Fruit fly (Drosophila melanogaster) whole organism, embryonic: Measurements from ENCODE around the gene CG1103.
A peak's percentile ranks its signal among the peaks of the same experiment; 100 is the strongest.

ENCODE experiments used
- Aef1 ChIP-seq: fragments of 200-800 bp; sonication (Bioruptor generic); IDR thresholded peaks from 3 replicates; pipeline ENCODE4 v1.3.6; 2022; ENCODE audit warnings: missing biosample characterization, missing genetic modification characterization
- B-H1 ChIP-seq: fragments of 200-800 bp; sonication (Bioruptor generic); IDR thresholded peaks from 3 replicates; pipeline ENCODE4 v1.3.6; 2022; ENCODE audit warnings: missing biosample characterization, missing genetic modification characterization
- BEAF-32 ChIP-seq: fragments of 200-800 bp; sonication (Bioruptor generic); optimal IDR thresholded peaks from 3 replicates; lab custom pipeline; 2017; ENCODE audit warnings: missing biosample characterization, missing genetic modification characterization, mild to moderate bottlenecking, moderate library complexity, missing genetic modification reagents
- CG11398 ChIP-seq: fragments of 200-800 bp; sonication (Bioruptor generic); optimal IDR thresholded peaks from 2 replicates; lab custom pipeline; 2016; ENCODE audit warnings: missing biosample characterization, missing genetic modification characterization
- CG11696 ChIP-seq: fragments of 200-800 bp; sonication (Bioruptor generic); IDR thresholded peaks from 2 replicates; pipeline ENCODE4 v1.3.6; 2022; ENCODE audit warnings: missing biosample characterization, missing genetic modification characterization
- CG12219 ChIP-seq: fragments of 200-800 bp; sonication (Bioruptor generic); optimal IDR thresholded peaks from 3 replicates; lab custom pipeline; 2018; ENCODE audit warnings: missing biosample characterization, mild to moderate bottlenecking, missing genetic modification characterization
- CG12659 ChIP-seq: fragments of 200-800 bp; sonication (Bioruptor generic); optimal IDR thresholded peaks from 3 replicates; lab custom pipeline; 2017; ENCODE audit warnings: mild to moderate bottlenecking, missing biosample characterization, missing genetic modification reagents, missing genetic modification characterization
- CG14050 ChIP-seq: fragments of 200-800 bp; sonication (Bioruptor generic); IDR thresholded peaks from 3 replicates; pipeline ENCODE4 v1.3.6; 2022; ENCODE audit warnings: missing biosample characterization, missing genetic modification characterization
- CG15601 ChIP-seq: fragments of 200-800 bp; sonication (Bioruptor generic); optimal IDR thresholded peaks from 3 replicates; lab custom pipeline; 2019; ENCODE audit warnings: missing biosample characterization, mild to moderate bottlenecking, missing genetic modification characterization, moderate library complexity
- CG15696 ChIP-seq: fragments of 200-800 bp; sonication (Bioruptor generic); optimal IDR thresholded peaks from 2 replicates; lab custom pipeline; 2019; ENCODE audit warnings: missing biosample characterization, mild to moderate bottlenecking, missing genetic modification characterization, moderate library complexity
- CG18262 ChIP-seq: fragments of 200-800 bp; optimal IDR thresholded peaks from 3 replicates; lab custom pipeline; 2019; ENCODE audit warnings: missing biosample characterization, mild to moderate bottlenecking, missing genetic modification characterization, moderate library complexity
- CG2889 ChIP-seq: fragments of 200-800 bp; sonication (Bioruptor generic); IDR thresholded peaks from 3 replicates; pipeline ENCODE4 v1.3.6; 2022; ENCODE audit warnings: missing biosample characterization, missing genetic modification characterization
- CG3065 ChIP-seq: fragments of 200-800 bp; sonication (Bioruptor generic); optimal IDR thresholded peaks from 2 replicates; lab custom pipeline; 2016; ENCODE audit warnings: missing biosample characterization, missing genetic modification characterization
- CG3163 ChIP-seq: fragments of 200-800 bp; sonication (Bioruptor generic); optimal IDR thresholded peaks from 3 replicates; lab custom pipeline; 2016; ENCODE audit warnings: missing biosample characterization, missing genetic modification characterization
- CG34224 ChIP-seq: fragments of 200-800 bp; sonication (Bioruptor generic); IDR thresholded peaks from 3 replicates; pipeline ENCODE4 v1.3.6; 2022; ENCODE audit warnings: missing biosample characterization, missing genetic modification characterization; ENCODE audit not compliant: partially characterized antibody
- CG3847 ChIP-seq: fragments of 200-800 bp; sonication (Bioruptor generic); IDR thresholded peaks from 2 replicates; pipeline ENCODE4 v1.3.6; 2022; ENCODE audit warnings: missing biosample characterization, missing genetic modification characterization
- CG5245 ChIP-seq: fragments of 200-800 bp; sonication (Bioruptor generic); optimal IDR thresholded peaks from 3 replicates; lab custom pipeline; 2016; ENCODE audit warnings: missing biosample characterization, missing genetic modification characterization
- CG6689 ChIP-seq: fragments of 200-800 bp; sonication (Bioruptor generic); IDR thresholded peaks from 2 replicates; pipeline ENCODE4 v1.3.6; 2022; ENCODE audit warnings: missing biosample characterization, missing genetic modification characterization
- CG6791 ChIP-seq: fragments of 200-800 bp; sonication (Bioruptor generic); IDR thresholded peaks from 3 replicates; pipeline ENCODE4 v1.3.6; 2022; ENCODE audit warnings: missing biosample characterization, missing genetic modification characterization; ENCODE audit not compliant: partially characterized antibody
- CG7372 ChIP-seq: fragments of 200-800 bp; sonication (Bioruptor generic); IDR thresholded peaks from 2 replicates; pipeline ENCODE4 v1.3.6; 2022; ENCODE audit warnings: missing biosample characterization, missing genetic modification characterization
- CG8290 ChIP-seq, 3 experiments: fragments of 200-800 bp; sonication (Bioruptor generic); optimal IDR thresholded peaks; 2 replicates each; lab custom pipeline; 2016 to 2019; ENCODE audit warnings: missing biosample characterization in 3 of 3, missing genetic modification characterization in 3 of 3, mild to moderate bottlenecking in 2 of 3, moderate library complexity in 1 of 3
- CG8359 ChIP-seq: fragments of 200-800 bp; sonication (Bioruptor generic); optimal IDR thresholded peaks from 2 replicates; lab custom pipeline; 2017; ENCODE audit warnings: missing biosample characterization, mild to moderate bottlenecking, missing genetic modification characterization, borderline replicate concordance
- CHES-1-like ChIP-seq: fragments of 200-800 bp; sonication (Bioruptor generic); optimal IDR thresholded peaks from 2 replicates; lab custom pipeline; 2016; ENCODE audit warnings: missing biosample characterization, missing genetic modification characterization
- Deaf1 ChIP-seq: fragments of 200-800 bp; optimal IDR thresholded peaks from 3 replicates; lab custom pipeline; 2019; ENCODE audit warnings: missing biosample characterization, mild to moderate bottlenecking, missing genetic modification characterization, moderate library complexity
- Elba2 ChIP-seq: fragments of 200-800 bp; sonication (Bioruptor generic); optimal IDR thresholded peaks from 3 replicates; lab custom pipeline; 2016; ENCODE audit warnings: missing biosample characterization, missing genetic modification characterization
- Fer1 ChIP-seq: fragments of 200-800 bp; sonication (Bioruptor generic); optimal IDR thresholded peaks from 2 replicates; lab custom pipeline; 2017; ENCODE audit warnings: missing biosample characterization, mild to moderate bottlenecking, missing genetic modification characterization
- Gsc ChIP-seq: fragments of 200-800 bp; sonication (Bioruptor generic); IDR thresholded peaks from 2 replicates; pipeline ENCODE4 v1.3.6; 2022; ENCODE audit warnings: missing biosample characterization, missing genetic modification characterization
- MESR4 ChIP-seq: fragments of 200-800 bp; sonication (Bioruptor generic); optimal IDR thresholded peaks from 2 replicates; lab custom pipeline; 2018; ENCODE audit warnings: missing biosample characterization, mild to moderate bottlenecking, missing genetic modification characterization, moderate library complexity
- Med ChIP-seq: fragments of 200-800 bp; sonication (Bioruptor generic); peaks from one replicate; lab custom pipeline; 2016; ENCODE audit warnings: missing biosample characterization, missing genetic modification characterization, mild to moderate bottlenecking, inconsistent platforms, moderate library complexity
- Mrtf ChIP-seq: fragments of 200-800 bp; sonication (Bioruptor generic); IDR thresholded peaks from 3 replicates; pipeline ENCODE4 v1.3.6; 2022; ENCODE audit warnings: missing biosample characterization, missing genetic modification characterization
- NC2β ChIP-seq: fragments of 200-800 bp; sonication (Bioruptor generic); optimal IDR thresholded peaks from 2 replicates; lab custom pipeline; 2016; ENCODE audit warnings: missing biosample characterization, missing genetic modification characterization
- Oli ChIP-seq: fragments of 200-800 bp; sonication (Bioruptor generic); optimal IDR thresholded peaks from 2 replicates; lab custom pipeline; 2018; ENCODE audit warnings: missing biosample characterization, mild to moderate bottlenecking, missing genetic modification characterization, moderate library complexity
- Ptx1 ChIP-seq: fragments of 200-800 bp; sonication (Bioruptor generic); IDR thresholded peaks from 2 replicates; pipeline ENCODE4 v1.3.6; 2022; ENCODE audit warnings: missing biosample characterization, missing genetic modification characterization
- Ravus ChIP-seq: fragments of 200-800 bp; sonication (Bioruptor generic); IDR thresholded peaks from 2 replicates; pipeline ENCODE4 v1.3.6; 2022; ENCODE audit warnings: missing biosample characterization, missing genetic modification characterization
- Rfx ChIP-seq: fragments of 200-800 bp; sonication (Bioruptor generic); IDR thresholded peaks from 2 replicates; pipeline ENCODE4 v1.3.6; 2022; ENCODE audit warnings: missing biosample characterization, missing genetic modification characterization
- Rx ChIP-seq: fragments of 200-800 bp; sonication (Bioruptor generic); IDR thresholded peaks from 2 replicates; pipeline ENCODE4 v1.3.6; 2022; ENCODE audit warnings: missing biosample characterization, missing genetic modification characterization
- bab2 ChIP-seq: fragments of 200-800 bp; sonication (Bioruptor generic); optimal IDR thresholded peaks from 2 replicates; lab custom pipeline; 2016; ENCODE audit warnings: missing biosample characterization, missing genetic modification characterization
- bowl ChIP-seq: fragments of 200-800 bp; sonication (Bioruptor generic); IDR thresholded peaks from 2 replicates; pipeline ENCODE4 v1.3.6; 2022; ENCODE audit warnings: missing biosample characterization, missing genetic modification characterization
- caup ChIP-seq: fragments of 200-800 bp; sonication (Bioruptor generic); optimal IDR thresholded peaks from 3 replicates; lab custom pipeline; 2017; ENCODE audit warnings: missing biosample characterization, mild to moderate bottlenecking, missing genetic modification characterization, moderate library complexity; ENCODE audit not compliant: severe bottlenecking
- corto ChIP-seq: fragments of 200-800 bp; sonication (Bioruptor generic); optimal IDR thresholded peaks from 2 replicates; lab custom pipeline; 2016; ENCODE audit warnings: missing biosample characterization, mild to moderate bottlenecking, missing genetic modification characterization, moderate library complexity
- dm ChIP-seq: fragments of 200-800 bp; sonication (Bioruptor generic); optimal IDR thresholded peaks from 3 replicates; lab custom pipeline; 2016; ENCODE audit warnings: missing biosample characterization, missing genetic modification characterization
- dysf ChIP-seq: fragments of 200-800 bp; sonication (Bioruptor generic); IDR thresholded peaks from 3 replicates; pipeline ENCODE4 v1.3.6; 2022; ENCODE audit warnings: missing biosample characterization, missing genetic modification characterization
- eve ChIP-seq, 2 experiments: fragments of >200 bp; optimal IDR thresholded peaks; 2 replicates each; lab custom pipeline; 2017; ENCODE audit warnings: missing biosample characterization in 2 of 2, missing genetic modification characterization in 2 of 2
- hth ChIP-seq: fragments of >200 bp; optimal IDR thresholded peaks from 2 replicates; lab custom pipeline; 2017; ENCODE audit warnings: inconsistent platforms
- ind ChIP-seq: fragments of 200-800 bp; sonication (Bioruptor generic); optimal IDR thresholded peaks from 3 replicates; lab custom pipeline; 2016; ENCODE audit warnings: missing biosample characterization, missing genetic modification characterization
- nau ChIP-seq: fragments of 200-800 bp; sonication (Bioruptor generic); optimal IDR thresholded peaks from 3 replicates; lab custom pipeline; 2017; ENCODE audit warnings: missing biosample characterization, mild to moderate bottlenecking, missing genetic modification characterization, missing genetic modification reagents
- pita ChIP-seq: fragments of 200-800 bp; sonication (Bioruptor generic); optimal IDR thresholded peaks from 2 replicates; lab custom pipeline; 2017; ENCODE audit warnings: missing biosample characterization, mild to moderate bottlenecking, missing genetic modification characterization
- pros ChIP-seq: fragments of 200-800 bp; sonication (Bioruptor generic); optimal IDR thresholded peaks from 3 replicates; lab custom pipeline; 2019; ENCODE audit warnings: missing biosample characterization, mild to moderate bottlenecking, missing genetic modification characterization, moderate library complexity
- ranshi ChIP-seq: fragments of 200-800 bp; sonication (Bioruptor generic); IDR thresholded peaks from 2 replicates; pipeline ENCODE4 v1.3.6; 2022; ENCODE audit warnings: missing biosample characterization, missing genetic modification characterization
- repo ChIP-seq: fragments of 200-800 bp; sonication (Bioruptor generic); optimal IDR thresholded peaks from 2 replicates; lab custom pipeline; 2016; ENCODE audit warnings: missing biosample characterization, missing genetic modification characterization
- trh ChIP-seq: fragments of 200-800 bp; sonication (Bioruptor generic); optimal IDR thresholded peaks from 2 replicates; lab custom pipeline; 2016; ENCODE audit warnings: missing biosample characterization, missing genetic modification characterization
- unc-4 ChIP-seq: fragments of 200-800 bp; sonication (Bioruptor generic); IDR thresholded peaks from 2 replicates; pipeline ENCODE4 v1.3.6; 2022; ENCODE audit warnings: missing biosample characterization, missing genetic modification characterization; ENCODE audit not compliant: partially characterized antibody

The CG1103 gene

DNA sequence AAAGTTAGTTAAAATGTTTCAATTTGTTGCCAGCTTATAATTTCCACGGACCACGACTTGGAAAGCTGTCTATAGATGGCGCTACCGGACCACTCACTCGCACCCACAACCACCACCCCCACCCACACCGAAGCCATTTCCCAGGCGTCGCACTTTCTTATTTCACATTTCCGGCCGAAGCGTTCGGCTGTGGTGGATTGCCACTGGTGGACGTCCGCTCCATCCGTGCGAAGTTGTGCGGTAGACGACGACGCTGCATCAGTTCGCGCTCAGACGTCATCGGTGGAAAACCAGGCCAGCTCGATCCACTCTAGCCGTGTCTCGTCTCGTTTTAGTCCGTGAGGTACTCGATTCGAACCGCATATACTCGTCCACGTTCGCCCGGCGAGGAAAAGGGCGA is 22.1 kb downstream of the CG1103 start, which contains the start of gene CG1090 (continued):
- TF ChIP-seq CG3847 (GFP tag; lab: Robert Waterston, UW) (no peak), Mrtf (GFP tag; lab: Robert Waterston, UW) (no peak), NC2β (GFP tag; lab: Kevin White, UChicago) (no peak), CG12219 (no peak), CG8359 (GFP tag; lab: Kevin White, UChicago) (no peak), hth (lab: Kevin White, UChicago) (no peak), Elba2 (GFP tag; lab: Kevin White, UChicago) (no peak), unc-4 (0 out of 2 replicates have a peak, but pooled peaks have one; percentile 29), Ravus (GFP tag; lab: Robert Waterston, UW) (no peak), CG7372 (GFP tag; lab: Robert Waterston, UW) (no peak), CG8290 (GFP tag; optimal IDR thresholded peaks at IDR 0.05; lab: Kevin White, UChicago) (no peak), CG8290 (tag; optimal IDR thresholded peaks at IDR 0.05; lab: Kevin White, UChicago) (peak in 1 of 2 experiments; percentile 56), pita (GFP tag; lab: Kevin White, UChicago) (no peak), corto (GFP tag; lab: Kevin White, UChicago) (no peak), CG15696 (tag; lab: Kevin White, UChicago) (no peak), B-H1 (GFP tag; lab: Robert Waterston, UW) (no peak), Rx (GFP tag; lab: Robert Waterston, UW) (no peak), CG34224 (no peak), dm (GFP tag; lab: Kevin White, UChicago) (no peak), dysf (GFP tag; lab: Robert Waterston, UW) (no peak), bowl (GFP tag; lab: Robert Waterston, UW) (no peak), Ptx1 (GFP tag; lab: Robert Waterston, UW) (no peak), ind (GFP tag; lab: Kevin White, UChicago) (no peak), CG6791 (GFP tag; lab: Robert Waterston, UW) (no peak), ranshi (no peak), Oli (tag; lab: Kevin White, UChicago) (no peak), CG3163 (GFP tag; lab: Kevin White, UChicago) (no peak), CG11398 (GFP tag; lab: Kevin White, UChicago) (no peak), CHES-1-like (GFP tag; lab: Kevin White, UChicago) (no peak), bab2 (no peak), trh (GFP tag; lab: Kevin White, UChicago) (no peak), MESR4 (GFP tag; lab: Kevin White, UChicago) (no peak), CG2889 (GFP tag; lab: Robert Waterston, UW) (no peak), Fer1 (GFP tag; lab: Kevin White, UChicago) (no peak), CG12659 (GFP tag; lab: Kevin White, UChicago) (peak; percentile 10), CG3065 (GFP tag; lab: Kevin White, UChicago) (no peak), caup (peak; percentile 29), Aef1 (GFP tag; lab: Robert Waterston, UW) (no peak), CG18262 (tag; lab: Kevin White, UChicago) (no peak), Med (peak; percentile 60), CG11696 (0 out of 2 replicates have a peak, but pooled peaks have one; percentile 11), nau (GFP tag; lab: Kevin White, UChicago) (peak; percentile 22), CG5245 (no peak), Gsc (no peak), eve (GFP tag; optimal IDR thresholded peaks at IDR 0.05; lab: Kevin White, UChicago) (no peak), CG15601 (tag; lab: Kevin White, UChicago) (no peak), repo (GFP tag; lab: Kevin White, UChicago) (no peak), CG14050 (GFP tag; lab: Robert Waterston, UW) (no peak), BEAF-32 (GFP tag; lab: Kevin White, UChicago) (no peak), Deaf1 (tag; lab: Kevin White, UChicago) (peak; percentile 95), CG6689 (GFP tag; lab: Robert Waterston, UW) (no peak), Rfx (GFP tag; lab: Robert Waterston, UW) (no peak), pros (no peak)
